Fruit fly (Drosophila melanogaster): ENCODE data around the gene CG3982.

Gene CG3982

dm6 chr3L:9435315-9435714, 18.1 kb upstream of the CG3982 start, which contains the start of gene CG42526 (continued):
- TF ChIP-seq CG6689 (GFP tag; IDR thresholded peaks at IDR 0.05) = no peak; the same call in 1 of the 2 replicates
- TF ChIP-seq Bdp1 (GFP tag; optimal IDR thresholded peaks at IDR 0.05) = peak; percentile 24
- TF ChIP-seq hbn (GFP tag; IDR thresholded peaks at IDR 0.05; ENCODE audit: partially characterized antibody) = peak; percentile 45; the same call in 1 of the 2 replicates
- TF ChIP-seq CG7745 (tag; optimal IDR thresholded peaks at IDR 0.05) = no peak
- TF ChIP-seq NC2β (GFP tag; optimal IDR thresholded peaks at IDR 0.05) = peak; percentile 24
- peak; percentile 56 to 90 for TF ChIP-seq crp (GFP tag; optimal IDR thresholded peaks at IDR 0.05)
- TF ChIP-seq Hey (tag; optimal IDR thresholded peaks at IDR 0.05) = no peak
- TF ChIP-seq Atf-2 (GFP tag; optimal IDR thresholded peaks at IDR 0.05) = peak; percentile 22
- no peak for TF ChIP-seq CG14050 (GFP tag; IDR thresholded peaks at IDR 0.05)
- peak; percentile 39 for TF ChIP-seq CG10209 (GFP tag; optimal IDR thresholded peaks at IDR 0.05)
- TF ChIP-seq BEAF-32 (GFP tag; optimal IDR thresholded peaks at IDR 0.05) = peak; percentile 66
- no peak for TF ChIP-seq trh (GFP tag; optimal IDR thresholded peaks at IDR 0.05)
- peak; percentile 44; the same call in 1 of the 2 replicates for TF ChIP-seq CG11247 (GFP tag; IDR thresholded peaks at IDR 0.05)
- TF ChIP-seq Bgb (GFP tag; IDR thresholded peaks at IDR 0.05; ENCODE audit: partially characterized antibody) = peak; percentile 62; the same call in 1 of the 2 replicates
- peak; percentile 43 for TF ChIP-seq Myb (GFP tag; optimal IDR thresholded peaks at IDR 0.05)
- no peak for TF ChIP-seq en (GFP tag; optimal IDR thresholded peaks at IDR 0.05)
- peak; percentile 22 for TF ChIP-seq CG10147 (GFP tag; optimal IDR thresholded peaks at IDR 0.05)
- TF ChIP-seq CG3838 (GFP tag; optimal IDR thresholded peaks at IDR 0.05) = no peak
- peak; percentile 33 for TF ChIP-seq CG11723 (GFP tag; optimal IDR thresholded peaks at IDR 0.05)
- TF ChIP-seq CG15601 (tag; optimal IDR thresholded peaks at IDR 0.05) = no peak
- TF ChIP-seq CG17186 (GFP tag; optimal IDR thresholded peaks at IDR 0.05) = peak; percentile 96
- 0 out of 3 replicates have a peak, but pooled peaks have one; percentile 31 for TF ChIP-seq hb (GFP tag; IDR thresholded peaks at IDR 0.05; ENCODE audit: partially characterized antibody)
- no peak for TF ChIP-seq kni (GFP tag; optimal IDR thresholded peaks at IDR 0.05)
- TF ChIP-seq CG10366 (GFP tag; IDR thresholded peaks at IDR 0.05) = peak; percentile 55
- no peak for TF ChIP-seq Doc2 (GFP tag; IDR thresholded peaks at IDR 0.05)
- no peak for TF ChIP-seq CG10431 (GFP tag; optimal IDR thresholded peaks at IDR 0.05)
- no peak for TF ChIP-seq cas (GFP tag; IDR thresholded peaks at IDR 0.05)
- peak; percentile 7 for TF ChIP-seq CG13123 (GFP tag; optimal IDR thresholded peaks at IDR 0.05)
- no peak for TF ChIP-seq Hand (GFP tag; optimal IDR thresholded peaks at IDR 0.05)
- TF ChIP-seq peb (GFP tag; IDR thresholded peaks at IDR 0.05) = no peak
- peak; percentile 79 for TF ChIP-seq Dp (GFP tag; optimal IDR thresholded peaks at IDR 0.05)
- TF ChIP-seq Sin3A (optimal IDR thresholded peaks at IDR 0.05) = peak; percentile 25
- TF ChIP-seq CG8281 (tag; optimal IDR thresholded peaks at IDR 0.05) = no peak
- TF ChIP-seq Hmr (GFP tag; optimal IDR thresholded peaks at IDR 0.05) = peak; percentile 62
- no peak for TF ChIP-seq chn (GFP tag; optimal IDR thresholded peaks at IDR 0.05)
- TF ChIP-seq CG10321 (GFP tag; IDR thresholded peaks at IDR 0.05) = 0 out of 2 replicates have a peak, but pooled peaks have one; percentile 11
- peak; percentile 61 for TF ChIP-seq vfl (GFP tag; optimal IDR thresholded peaks at IDR 0.05)
- TF ChIP-seq sqz (GFP tag; optimal IDR thresholded peaks at IDR 0.05) = no peak
- no peak for TF ChIP-seq psq (GFP tag; optimal IDR thresholded peaks at IDR 0.05)
- peak; percentile 5 for TF ChIP-seq pb (GFP tag; optimal IDR thresholded peaks at IDR 0.05)
- no peak for TF ChIP-seq cwo (GFP tag; optimal IDR thresholded peaks at IDR 0.05)
- no peak for TF ChIP-seq CG14667 (GFP tag; IDR thresholded peaks at IDR 0.05)
- TF ChIP-seq shn (GFP tag; optimal IDR thresholded peaks at IDR 0.05) = peak; percentile 2
- peak; percentile 46; the same call in 1 of the 2 replicates for TF ChIP-seq CG17328 (GFP tag; IDR thresholded peaks at IDR 0.05)
- TF ChIP-seq CG33213 (GFP tag; optimal IDR thresholded peaks at IDR 0.05) = peak; percentile 12
- TF ChIP-seq Ets97D (GFP tag; optimal IDR thresholded peaks at IDR 0.05) = peak; percentile 34
- peak; percentile 63 for TF ChIP-seq zfh2 (GFP tag; optimal IDR thresholded peaks at IDR 0.05)
- peak; percentile 93 for TF ChIP-seq CG10267 (tag; optimal IDR thresholded peaks at IDR 0.05)
- TF ChIP-seq sna (GFP tag; IDR thresholded peaks at IDR 0.05; ENCODE audit: partially characterized antibody) = peak; percentile 43; the same call in 1 of the 2 replicates
- peak; percentile 79 for TF ChIP-seq pzg (GFP tag; optimal IDR thresholded peaks at IDR 0.05)

All from whole organism, embryonic.